Worm (Caenorhabditis elegans) whole organism, L4 larva: ENCODE measurements around the gene C37H5.14.

Source experiments
- F49E8.2 ChIP-seq: sonication (generic microtip); optimal IDR thresholded peaks from 2 replicates; lab custom pipeline; 2016; ENCODE audit warnings: missing compliant biosample characterization, mild to moderate bottlenecking, missing genetic modification characterization, borderline replicate concordance
- R02D3.7 ChIP-seq: fragments of 150-350 bp; sonication (generic microtip); optimal IDR thresholded peaks from 3 replicates; lab custom pipeline; 2014; ENCODE audit warnings: missing biosample characterization, missing genetic modification characterization
- Y5F2A.4 ChIP-seq: fragments of 200-800 bp; sonication (Bioruptor generic); optimal IDR thresholded peaks from 2 replicates; lab custom pipeline; 2018; ENCODE audit warnings: mild to moderate bottlenecking, missing genetic modification characterization, missing compliant biosample characterization
- ama-1 ChIP-seq: fragments of 150-350 bp; optimal IDR thresholded peaks from 2 replicates; lab custom pipeline; 2014; ENCODE audit warnings: inconsistent platforms, mixed read lengths
- daf-12 ChIP-seq: fragments of 150-350 bp; optimal IDR thresholded peaks from 2 replicates; lab custom pipeline; 2014; ENCODE audit warnings: missing biosample characterization, missing genetic modification reagents, missing genetic modification characterization
- daf-19 ChIP-seq: fragments of 200-800 bp; sonication (Bioruptor generic); conservative IDR thresholded peaks from 2 replicates; pipeline ENCODE4 v1.3.6; 2022; ENCODE audit warnings: missing genetic modification characterization, missing compliant biosample characterization
- lin-13 ChIP-seq: fragments of 150-350 bp; optimal IDR thresholded peaks from 2 replicates; lab custom pipeline; 2014; ENCODE audit warnings: missing biosample characterization, missing genetic modification reagents, missing genetic modification characterization
- lin-29 ChIP-seq: fragments of 200-800 bp; sonication (Bioruptor generic); IDR thresholded peaks from 2 replicates; pipeline ENCODE4 v1.3.6; 2022; ENCODE audit warnings: missing genetic modification reagents, missing genetic modification characterization, missing compliant biosample characterization
- lin-39 ChIP-seq: fragments of 150-350 bp; optimal IDR thresholded peaks from 2 replicates; lab custom pipeline; 2014; ENCODE audit warnings: missing biosample characterization, missing genetic modification reagents, missing genetic modification characterization
- lir-3 ChIP-seq: sonication (generic microtip); optimal IDR thresholded peaks from 2 replicates; lab custom pipeline; 2016; ENCODE audit warnings: mild to moderate bottlenecking, missing genetic modification characterization, missing compliant biosample characterization
- mes-2 ChIP-seq: sonication (generic microtip); optimal IDR thresholded peaks from 2 replicates; lab custom pipeline; 2016; ENCODE audit warnings: missing genotype, mild to moderate bottlenecking, missing genetic modification characterization, missing compliant biosample characterization; ENCODE audit not compliant: poor library complexity, severe bottlenecking
- nhr-77 ChIP-seq: fragments of 150-350 bp; optimal IDR thresholded peaks from 2 replicates; lab custom pipeline; 2014; ENCODE audit warnings: missing biosample characterization, missing genetic modification characterization
- snpc-4 ChIP-seq: fragments of 150-350 bp; optimal IDR thresholded peaks from 2 replicates; lab custom pipeline; 2014; ENCODE audit warnings: missing biosample characterization, missing genetic modification characterization
- vab-7 ChIP-seq: fragments of 200-800 bp; sonication (Bioruptor generic); IDR thresholded peaks from 2 replicates; pipeline ENCODE4 v1.3.6; 2022; ENCODE audit warnings: missing genetic modification reagents, missing genetic modification characterization, missing compliant biosample characterization

DNA sequence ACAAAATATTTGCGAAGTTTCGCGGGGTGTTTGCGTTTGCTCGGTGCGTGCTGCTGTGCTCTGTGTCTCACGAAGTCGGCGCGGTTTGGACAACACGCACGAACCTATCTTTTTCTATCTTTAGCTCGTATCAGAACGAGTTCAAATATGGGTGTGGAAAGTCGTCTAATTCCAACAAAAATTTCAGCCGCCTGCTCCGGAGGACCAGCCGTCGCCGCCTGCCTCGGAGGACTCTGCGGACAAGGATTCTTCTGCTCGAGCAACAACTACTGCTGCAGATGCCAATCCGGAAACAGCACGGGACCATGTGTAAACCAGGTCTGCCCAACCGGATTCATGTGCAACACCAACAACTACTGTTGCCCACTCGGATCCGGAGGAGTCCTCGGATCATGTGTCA is 32.2 kb downstream of the C37H5.14 start:
- no peak for TF ChIP-seq lin-29 (GFP tag; lab: Robert Waterston, UW)
- TF ChIP-seq lir-3 (tag; lab: Kevin White, UChicago): no peak
- TF ChIP-seq R02D3.7: no peak
- TF ChIP-seq daf-19 (GFP tag; lab: Robert Waterston, UW): no peak
- TF ChIP-seq F49E8.2 (tag; lab: Kevin White, UChicago): no peak
- TF ChIP-seq ama-1 (lab: Kevin White, UChicago): no peak
- no peak for TF ChIP-seq Y5F2A.4 (GFP tag; lab: Kevin White, UChicago)
- TF ChIP-seq nhr-77 (tag; lab: Kevin White, UChicago): no peak
- TF ChIP-seq mes-2 (tag; lab: Kevin White, UChicago): no peak
- no peak for TF ChIP-seq lin-39 (tag; lab: Kevin White, UChicago)
- no peak for TF ChIP-seq daf-12 (tag; lab: Kevin White, UChicago)
- no peak for TF ChIP-seq snpc-4
- no peak for TF ChIP-seq lin-13 (GFP tag; lab: Kevin White, UChicago)
- no peak for TF ChIP-seq vab-7 (GFP tag; lab: Robert Waterston, UW)
